Fruit fly (Drosophila melanogaster): ENCODE data around the gene Pglym87.
A peak's percentile ranks its signal among the peaks of the same experiment; 100 is the strongest.

Pglym87 gene

dm6 chr3R:12210260-12210659 lies 22.3 kb downstream of the Pglym87 start, which contains the start of gene CG4830:
CG4830 (minus strand) TSS chr3R:12210360.
- TF ChIP-seq Mio (GFP tag; optimal IDR thresholded peaks at IDR 0.05) (no peak), pan (optimal IDR thresholded peaks at IDR 0.05) (no peak), OdsH (GFP tag; optimal IDR thresholded peaks at IDR 0.05) (no peak), Vsx2 (GFP tag; optimal IDR thresholded peaks at IDR 0.05; ENCODE audit: partially characterized antibody) (no peak), dl (GFP tag; optimal IDR thresholded peaks at IDR 0.05; ENCODE audit: insufficient read depth in 1 of 2, partially characterized antibody in 2 of 2) (no peak), Dif (GFP tag; optimal IDR thresholded peaks at IDR 0.05; ENCODE audit: partially characterized antibody) (no peak)

- TF ChIP-seq GATAd (GFP tag; optimal IDR thresholded peaks at IDR 0.05) (no peak), rgr (GFP tag; optimal IDR thresholded peaks at IDR 0.05) (no peak), Jra (GFP tag; optimal IDR thresholded peaks at IDR 0.05) (no peak), HLH106 (tag; optimal IDR thresholded peaks at IDR 0.05) (no peak), Abd-B (GFP tag; optimal IDR thresholded peaks at IDR 0.05) (no peak), Myc (optimal IDR thresholded peaks at IDR 0.05) (no peak), usp (GFP tag; optimal IDR thresholded peaks at IDR 0.05) (no peak), N (GFP tag; optimal IDR thresholded peaks at IDR 0.05) (no peak), CrebA (GFP tag; optimal IDR thresholded peaks at IDR 0.05; ENCODE audit: borderline replicate concordance) (no peak), Dfd (GFP tag; optimal IDR thresholded peaks at IDR 0.05) (no peak), CG32264 (GFP tag; optimal IDR thresholded peaks at IDR 0.05) (no peak), OdsH (GFP tag; optimal IDR thresholded peaks at IDR 0.05) (no peak), Hr78 (GFP tag; optimal IDR thresholded peaks at IDR 0.05) (no peak), Rel (GFP tag; optimal IDR thresholded peaks at IDR 0.05) (no peak), Rel (tag; optimal IDR thresholded peaks at IDR 0.05) (no peak), pan (optimal IDR thresholded peaks at IDR 0.05) (no peak), Vsx2 (GFP tag; optimal IDR thresholded peaks at IDR 0.05; ENCODE audit: partially characterized antibody) (no peak), psq (GFP tag; optimal IDR thresholded peaks at IDR 0.05) (no peak), Hr83 (GFP tag; optimal IDR thresholded peaks at IDR 0.05; ENCODE audit: poor library complexity, severe bottlenecking) (no peak)
Measured at dm6 chr3R:12197641-12198040, 34.9 kb downstream of the Pglym87 start, which contains the start of gene Adk1. Adk1 (plus strand) TSS chr3R:12197941.

dm6 chr3R:12196100-12196499 lies 36.4 kb downstream of the Pglym87 start:
- peak in 1 of 2 experiments; percentile 43 for TF ChIP-seq foxo (GFP tag; optimal IDR thresholded peaks at IDR 0.05)
- TF ChIP-seq fru (GFP tag; optimal IDR thresholded peaks at IDR 0.05), result peak; percentile 25
- no peak for TF ChIP-seq Jra (GFP tag; optimal IDR thresholded peaks at IDR 0.05)
- peak; percentile 26 for TF ChIP-seq HLH106 (tag; optimal IDR thresholded peaks at IDR 0.05)

dm6 chr3R:12194911-12195310 lies 37.6 kb downstream of the Pglym87 start, which contains the start of the genes eIF3d2 and CG43450:
eIF3d2 (minus strand) TSS chr3R:12195011.
CG43450 (plus strand) TSS chr3R:12195294.
- TF ChIP-seq h (GFP tag; optimal IDR thresholded peaks at IDR 0.05) (no peak), Hr78 (GFP tag; optimal IDR thresholded peaks at IDR 0.05) (no peak), Hnf4 (GFP tag; optimal IDR thresholded peaks at IDR 0.05) (no peak)

dm6 chr3R:12185615-12186014 lies 46.9 kb downstream of the Pglym87 start:
- TF ChIP-seq usp (GFP tag; optimal IDR thresholded peaks at IDR 0.05) (no peak), OdsH (GFP tag; optimal IDR thresholded peaks at IDR 0.05) (no peak), pan (optimal IDR thresholded peaks at IDR 0.05) (no peak), psq (GFP tag; optimal IDR thresholded peaks at IDR 0.05) (no peak), tai (GFP tag; optimal IDR thresholded peaks at IDR 0.05) (no peak), N (GFP tag; optimal IDR thresholded peaks at IDR 0.05) (no peak), h (GFP tag; optimal IDR thresholded peaks at IDR 0.05) (no peak), Dfd (GFP tag; optimal IDR thresholded peaks at IDR 0.05) (peak; percentile 95), Hnf4 (GFP tag; optimal IDR thresholded peaks at IDR 0.05) (no peak)
